Worm (Caenorhabditis elegans) whole organism, young adult: ENCODE measurements around the gene srz-91.

Experiments
- F33H1.4 ChIP-seq: fragments of 200-800 bp; sonication (Bioruptor generic); IDR thresholded peaks from 2 replicates; pipeline ENCODE4 v1.3.6; 2022; ENCODE audit warnings: missing genetic modification reagents, missing genetic modification characterization, missing compliant biosample characterization
- T26A5.8 ChIP-seq: sonication (generic microtip); optimal IDR thresholded peaks from 2 replicates; lab custom pipeline; 2016; ENCODE audit warnings: missing genetic modification characterization, missing compliant biosample characterization
- atf-7 ChIP-seq: sonication (generic microtip); optimal IDR thresholded peaks from 2 replicates; lab custom pipeline; 2017; ENCODE audit warnings: mild to moderate bottlenecking, missing genetic modification characterization, missing compliant biosample characterization
- ceh-100 ChIP-seq: fragments of 200-800 bp; sonication (Bioruptor generic); IDR thresholded peaks from 2 replicates; pipeline ENCODE4 v1.3.6; 2022; ENCODE audit warnings: missing genetic modification reagents, missing genetic modification characterization, missing compliant biosample characterization
- dpl-1 ChIP-seq: fragments of 150-350 bp; optimal IDR thresholded peaks from 2 replicates; lab custom pipeline; 2014; ENCODE audit warnings: missing biosample characterization, missing genetic modification reagents, missing genetic modification characterization
- lin-35 ChIP-seq, 3 experiments: fragments of 150-350 bp in 2 of 3; sonication (generic microtip) in 1 of 3; optimal IDR thresholded peaks; 2 replicates each; lab custom pipeline; 2014 to 2018; ENCODE audit warnings: missing biosample characterization in 3 of 3, missing genetic modification characterization in 3 of 3, missing genetic modification reagents in 3 of 3
- ztf-6 ChIP-seq: fragments of 200-800 bp; sonication (Bioruptor generic); IDR thresholded peaks from 2 replicates; pipeline ENCODE4 v1.3.6; 2022; ENCODE audit warnings: missing genetic modification reagents, missing genetic modification characterization, missing compliant biosample characterization

- no peak for TF ChIP-seq ztf-6 (GFP tag; lab: Robert Waterston, UW)
- no peak for TF ChIP-seq ceh-100 (GFP tag; lab: Robert Waterston, UW)
- no peak for TF ChIP-seq T26A5.8 (tag; lab: Kevin White, UChicago)
- no peak for TF ChIP-seq F33H1.4
- no peak for TF ChIP-seq atf-7 (tag; lab: Kevin White, UChicago)
- TF ChIP-seq dpl-1 (GFP tag; lab: Kevin White, UChicago) = no peak
- no peak for TF ChIP-seq lin-35 (GFP tag; optimal IDR thresholded peaks at IDR 0.05; lab: Kevin White, UChicago)
Observed at ce11 chrV:17580017-17580416, 27.9 kb upstream of the srz-91 start.
